Fruit fly (Drosophila melanogaster) whole organism, embryonic: Measurements from ENCODE around the gene SIDL.

Experiments
- B-H1 ChIP-seq: fragments of 200-800 bp; sonication (Bioruptor generic); IDR thresholded peaks from 3 replicates; pipeline ENCODE4 v1.3.6; 2022; ENCODE audit warnings: missing biosample characterization, missing genetic modification characterization
- CG10366 ChIP-seq: fragments of 200-800 bp; sonication (Bioruptor generic); IDR thresholded peaks from 2 replicates; pipeline ENCODE4 v1.3.6; 2022; ENCODE audit warnings: missing biosample characterization, missing genetic modification characterization
- CG10462 ChIP-seq: fragments of 200-800 bp; sonication (Bioruptor generic); optimal IDR thresholded peaks from 2 replicates; lab custom pipeline; 2016; ENCODE audit warnings: missing biosample characterization, missing genetic modification characterization
- CG12104 ChIP-seq: fragments of 200-800 bp; sonication (Bioruptor generic); optimal IDR thresholded peaks from 3 replicates; lab custom pipeline; 2016; ENCODE audit warnings: missing biosample characterization, missing genetic modification characterization
- CG12155 ChIP-seq: fragments of 200-800 bp; sonication (Bioruptor generic); optimal IDR thresholded peaks from 3 replicates; lab custom pipeline; 2016; ENCODE audit warnings: missing biosample characterization, missing genetic modification characterization
- CG12744 ChIP-seq: fragments of 200-800 bp; sonication (Bioruptor generic); optimal IDR thresholded peaks from 2 replicates; lab custom pipeline; 2016; ENCODE audit warnings: missing biosample characterization, missing genetic modification characterization
- CG14014 ChIP-seq: fragments of 200-800 bp; sonication (Bioruptor generic); IDR thresholded peaks from 2 replicates; pipeline ENCODE4 v1.3.6; 2022; ENCODE audit warnings: missing biosample characterization, missing genetic modification characterization
- CG18599 ChIP-seq: fragments of 200-800 bp; sonication (Bioruptor generic); optimal IDR thresholded peaks from 3 replicates; lab custom pipeline; 2017; ENCODE audit warnings: missing biosample characterization, missing genetic modification characterization, mild to moderate bottlenecking, moderate library complexity, missing genetic modification reagents
- CG31441 ChIP-seq: fragments of 200-800 bp; sonication (Bioruptor generic); IDR thresholded peaks from 2 replicates; pipeline ENCODE4 v1.3.6; 2022; ENCODE audit warnings: missing biosample characterization, missing genetic modification characterization
- CG7271 ChIP-seq: fragments of 200-800 bp; sonication (Bioruptor generic); optimal IDR thresholded peaks from 2 replicates; lab custom pipeline; 2018; ENCODE audit warnings: missing biosample characterization, mild to moderate bottlenecking, missing genetic modification characterization, moderate library complexity
- CG8281 ChIP-seq: fragments of 200-800 bp; sonication (Bioruptor generic); optimal IDR thresholded peaks from 2 replicates; lab custom pipeline; 2018; ENCODE audit warnings: missing biosample characterization, mild to moderate bottlenecking, missing genetic modification characterization, moderate library complexity
- CG8388 ChIP-seq: fragments of 200-800 bp; sonication (Bioruptor generic); optimal IDR thresholded peaks from 2 replicates; lab custom pipeline; 2019; ENCODE audit warnings: missing biosample characterization, mild to moderate bottlenecking, missing genetic modification characterization, moderate library complexity
- CG8765 ChIP-seq: fragments of 200-800 bp; sonication (Bioruptor generic); IDR thresholded peaks from 2 replicates; pipeline ENCODE4 v1.3.6; 2022; ENCODE audit warnings: missing biosample characterization, missing genetic modification characterization
- CG8924 ChIP-seq: fragments of 200-800 bp; optimal IDR thresholded peaks from 3 replicates; lab custom pipeline; 2019; ENCODE audit warnings: missing biosample characterization, mild to moderate bottlenecking, missing genetic modification characterization, moderate library complexity
- CG9727 ChIP-seq: fragments of 200-800 bp; sonication (Bioruptor generic); optimal IDR thresholded peaks from 3 replicates; lab custom pipeline; 2017; ENCODE audit warnings: missing biosample characterization, mild to moderate bottlenecking, missing genetic modification characterization
- CG9797 ChIP-seq: fragments of 200-800 bp; sonication (Bioruptor generic); optimal IDR thresholded peaks from 3 replicates; lab custom pipeline; 2018; ENCODE audit warnings: missing biosample characterization, mild to moderate bottlenecking, missing genetic modification characterization
- CHES-1-like ChIP-seq: fragments of 200-800 bp; sonication (Bioruptor generic); optimal IDR thresholded peaks from 2 replicates; lab custom pipeline; 2016; ENCODE audit warnings: missing biosample characterization, missing genetic modification characterization
- Drgx ChIP-seq: fragments of 200-800 bp; sonication (Bioruptor generic); IDR thresholded peaks from 2 replicates; pipeline ENCODE4 v1.3.6; 2022; ENCODE audit warnings: missing biosample characterization, missing genetic modification characterization
- ERR ChIP-seq: fragments of 200-800 bp; sonication (Bioruptor generic); optimal IDR thresholded peaks from 2 replicates; lab custom pipeline; 2016; ENCODE audit warnings: missing biosample characterization, missing genetic modification characterization
- Elba2 ChIP-seq: fragments of 200-800 bp; sonication (Bioruptor generic); optimal IDR thresholded peaks from 3 replicates; lab custom pipeline; 2016; ENCODE audit warnings: missing biosample characterization, missing genetic modification characterization
- Ets65A ChIP-seq: fragments of 200-800 bp; sonication (Bioruptor generic); peaks from one replicate; lab custom pipeline; 2016; ENCODE audit warnings: missing biosample characterization, missing genetic modification characterization
- NC2β ChIP-seq: fragments of 200-800 bp; sonication (Bioruptor generic); optimal IDR thresholded peaks from 2 replicates; lab custom pipeline; 2016; ENCODE audit warnings: missing biosample characterization, missing genetic modification characterization
- Nf-YC ChIP-seq: fragments of 200-800 bp; optimal IDR thresholded peaks from 3 replicates; lab custom pipeline; 2019; ENCODE audit warnings: missing biosample characterization, mild to moderate bottlenecking, missing genetic modification characterization, moderate library complexity
- Oaz ChIP-seq: fragments of 200-800 bp; sonication (Bioruptor generic); IDR thresholded peaks from 2 replicates; pipeline ENCODE4 v1.3.6; 2022; ENCODE audit warnings: missing biosample characterization, missing genetic modification characterization
- Pdp1 ChIP-seq, 2 experiments: fragments of 200-800 bp; sonication (Bioruptor generic); optimal IDR thresholded peaks; 3 replicates each; lab custom pipeline; 2016; ENCODE audit warnings: missing biosample characterization in 2 of 2, missing genetic modification characterization in 2 of 2, mild to moderate bottlenecking in 1 of 2, moderate library complexity in 1 of 2
- Ravus ChIP-seq: fragments of 200-800 bp; sonication (Bioruptor generic); IDR thresholded peaks from 2 replicates; pipeline ENCODE4 v1.3.6; 2022; ENCODE audit warnings: missing biosample characterization, missing genetic modification characterization
- Rfx ChIP-seq: fragments of 200-800 bp; sonication (Bioruptor generic); IDR thresholded peaks from 2 replicates; pipeline ENCODE4 v1.3.6; 2022; ENCODE audit warnings: missing biosample characterization, missing genetic modification characterization
- Vsx1 ChIP-seq: fragments of 200-800 bp; sonication (Bioruptor generic); optimal IDR thresholded peaks from 2 replicates; lab custom pipeline; 2017; ENCODE audit warnings: missing biosample characterization, mild to moderate bottlenecking, missing genetic modification characterization, missing genetic modification reagents
- amos ChIP-seq: fragments of 200-800 bp; sonication (Bioruptor generic); IDR thresholded peaks from 2 replicates; pipeline ENCODE4 v1.3.6; 2022; ENCODE audit warnings: missing biosample characterization, missing genetic modification characterization; ENCODE audit not compliant: partially characterized antibody
- ato ChIP-seq: fragments of 200-800 bp; sonication (Bioruptor generic); IDR thresholded peaks from 2 replicates; pipeline ENCODE4 v1.3.6; 2022; ENCODE audit warnings: missing biosample characterization, missing genetic modification characterization; ENCODE audit not compliant: partially characterized antibody
- bigmax ChIP-seq: fragments of 200-800 bp; sonication (Bioruptor generic); optimal IDR thresholded peaks from 2 replicates; lab custom pipeline; 2018; ENCODE audit warnings: missing biosample characterization, mild to moderate bottlenecking, missing genetic modification characterization
- chinmo ChIP-seq: fragments of 200-800 bp; sonication (Bioruptor generic); IDR thresholded peaks from 4 replicates; pipeline ENCODE4 v1.3.6; 2022; ENCODE audit warnings: missing biosample characterization, missing genetic modification characterization; ENCODE audit not compliant: partially characterized antibody
- croc ChIP-seq: fragments of 200-800 bp; sonication (Bioruptor generic); conservative IDR thresholded peaks from 3 replicates; pipeline ENCODE4 v1.3.6; 2022; ENCODE audit warnings: missing biosample characterization, missing genetic modification characterization
- dimm ChIP-seq: fragments of 200-800 bp; sonication (Bioruptor generic); IDR thresholded peaks from 2 replicates; pipeline ENCODE4 v1.3.6; 2022; ENCODE audit warnings: missing biosample characterization, missing genetic modification characterization
- eve ChIP-seq, 2 experiments: fragments of >200 bp; optimal IDR thresholded peaks; 2 replicates each; lab custom pipeline; 2017; ENCODE audit warnings: missing biosample characterization in 2 of 2, missing genetic modification characterization in 2 of 2
- fd96Cb ChIP-seq: fragments of 200-800 bp; sonication (Bioruptor generic); optimal IDR thresholded peaks from 2 replicates; lab custom pipeline; 2018; ENCODE audit warnings: missing biosample characterization, mild to moderate bottlenecking, missing genetic modification characterization, moderate library complexity
- ftz-f1 ChIP-seq: fragments of 200-800 bp; sonication (Bioruptor generic); optimal IDR thresholded peaks from 2 replicates; lab custom pipeline; 2016; ENCODE audit warnings: missing biosample characterization, missing genetic modification characterization
- gcm2 ChIP-seq: fragments of 200-800 bp; sonication (Bioruptor generic); optimal IDR thresholded peaks from 2 replicates; lab custom pipeline; 2016; ENCODE audit warnings: missing biosample characterization, missing genetic modification characterization
- grau ChIP-seq: fragments of 200-800 bp; optimal IDR thresholded peaks from 3 replicates; lab custom pipeline; 2019; ENCODE audit warnings: missing biosample characterization, mild to moderate bottlenecking, missing genetic modification characterization, moderate library complexity
- lab ChIP-seq: fragments of 200-800 bp; sonication (Bioruptor generic); optimal IDR thresholded peaks from 3 replicates; lab custom pipeline; 2017; ENCODE audit warnings: missing biosample characterization, missing genetic modification characterization, mild to moderate bottlenecking, moderate library complexity, missing genetic modification reagents
- nerfin-2 ChIP-seq: fragments of 200-800 bp; sonication (Bioruptor generic); IDR thresholded peaks from 2 replicates; pipeline ENCODE4 v1.3.6; 2022; ENCODE audit warnings: missing biosample characterization, missing genetic modification characterization; ENCODE audit not compliant: partially characterized antibody
- oc ChIP-seq: fragments of 200-800 bp; sonication (Bioruptor generic); optimal IDR thresholded peaks from 2 replicates; lab custom pipeline; 2018; ENCODE audit warnings: missing biosample characterization, mild to moderate bottlenecking, missing genetic modification characterization, moderate library complexity
- odd ChIP-seq: fragments of 200-800 bp; sonication (Bioruptor generic); optimal IDR thresholded peaks from 2 replicates; lab custom pipeline; 2017; ENCODE audit warnings: missing biosample characterization, mild to moderate bottlenecking, missing genetic modification characterization
- pb ChIP-seq: fragments of 200-800 bp; sonication (Bioruptor generic); optimal IDR thresholded peaks from 3 replicates; lab custom pipeline; 2016; ENCODE audit warnings: missing biosample characterization, missing genetic modification characterization
- repo ChIP-seq: fragments of 200-800 bp; sonication (Bioruptor generic); optimal IDR thresholded peaks from 2 replicates; lab custom pipeline; 2016; ENCODE audit warnings: missing biosample characterization, missing genetic modification characterization
- salm ChIP-seq: fragments of 200-800 bp; sonication (Bioruptor generic); optimal IDR thresholded peaks from 2 replicates; lab custom pipeline; 2018; ENCODE audit warnings: missing biosample characterization, mild to moderate bottlenecking, missing genetic modification characterization
- shn ChIP-seq: fragments of 200-800 bp; sonication (Bioruptor generic); optimal IDR thresholded peaks from 3 replicates; lab custom pipeline; 2016; ENCODE audit warnings: missing biosample characterization, missing genetic modification characterization
- so ChIP-seq: fragments of 200-800 bp; sonication (Bioruptor generic); IDR thresholded peaks from 3 replicates; pipeline ENCODE4 v1.3.6; 2022; ENCODE audit warnings: missing biosample characterization, missing genetic modification characterization
- stc ChIP-seq: fragments of 200-800 bp; sonication (Bioruptor generic); IDR thresholded peaks from 2 replicates; pipeline ENCODE4 v1.3.6; 2022; ENCODE audit warnings: missing biosample characterization, missing genetic modification characterization
- tio ChIP-seq: fragments of 200-800 bp; sonication (Bioruptor generic); optimal IDR thresholded peaks from 2 replicates; lab custom pipeline; 2017; ENCODE audit warnings: missing biosample characterization, missing genetic modification characterization, inconsistent platforms
- zen ChIP-seq: fragments of 200-800 bp; sonication (Bioruptor generic); optimal IDR thresholded peaks from 3 replicates; lab custom pipeline; 2018; ENCODE audit warnings: missing biosample characterization, mild to moderate bottlenecking, missing genetic modification characterization, moderate library complexity

Gene SIDL

dm6 chr3R:15213362-15213989, 5.2 kb downstream of the SIDL start, which contains the start of the genes CG6654 and CG4210 (continued):
- TF ChIP-seq ato (GFP tag; lab: Robert Waterston, UW) (no peak), stc (GFP tag; lab: Robert Waterston, UW) (no peak), amos (peak; percentile 49), CG9797 (GFP tag; lab: Kevin White, UChicago) (peak; percentile 84), chinmo (GFP tag; lab: Robert Waterston, UW) (0 out of 4 replicates have a peak, but pooled peaks have one; percentile 17), shn (GFP tag; lab: Kevin White, UChicago) (no peak), B-H1 (GFP tag; lab: Robert Waterston, UW) (no peak), Oaz (GFP tag; lab: Robert Waterston, UW) (no peak), CG7271 (tag; lab: Kevin White, UChicago) (no peak), so (GFP tag; lab: Robert Waterston, UW) (no peak), CG8765 (GFP tag; lab: Robert Waterston, UW) (no peak), gcm2 (no peak), NC2β (GFP tag; lab: Kevin White, UChicago) (no peak), Drgx (no peak), eve (GFP tag; optimal IDR thresholded peaks at IDR 0.05; lab: Kevin White, UChicago) (no peak), Ravus (GFP tag; lab: Robert Waterston, UW) (no peak), CG18599 (no peak), ERR (GFP tag; lab: Kevin White, UChicago) (no peak), CG14014 (GFP tag; lab: Robert Waterston, UW) (no peak), grau (tag; lab: Kevin White, UChicago) (peak; percentile 36), croc (GFP tag; lab: Robert Waterston, UW) (no peak), Rfx (no peak), CHES-1-like (no peak), Nf-YC (peak; percentile 44), CG8924 (tag; lab: Kevin White, UChicago) (peak; percentile 6), repo (GFP tag; lab: Kevin White, UChicago) (no peak), nerfin-2 (GFP tag; lab: Robert Waterston, UW) (no peak), salm (no peak), CG12104 (GFP tag; lab: Kevin White, UChicago) (peak; percentile 23), odd (GFP tag; lab: Kevin White, UChicago) (no peak), CG31441 (peak; percentile 64), Ets65A (GFP tag; lab: Kevin White, UChicago) (no peak), CG8281 (tag; lab: Kevin White, UChicago) (no peak), fd96Cb (tag; lab: Kevin White, UChicago) (no peak), CG10366 (no peak), CG12155 (GFP tag; lab: Kevin White, UChicago) (peak; percentile 21), tio (GFP tag; lab: Kevin White, UChicago) (no peak), dimm (GFP tag; lab: Robert Waterston, UW) (no peak), ftz-f1 (peak; percentile 38), zen (tag; lab: Kevin White, UChicago) (peak; percentile 36), Elba2 (GFP tag; lab: Kevin White, UChicago) (peak; percentile 60), oc (tag; lab: Kevin White, UChicago) (no peak), CG12744 (no peak), CG10462 (no peak), Pdp1 (GFP tag; optimal IDR thresholded peaks at IDR 0.05; lab: Kevin White, UChicago) (peak in 1 of 2 experiments; percentile 63), CG8388 (GFP tag; lab: Kevin White, UChicago) (no peak), bigmax (GFP tag; lab: Kevin White, UChicago) (no peak), CG9727 (GFP tag; lab: Kevin White, UChicago) (peak; percentile 1), Vsx1 (GFP tag; lab: Kevin White, UChicago) (no peak), pb (GFP tag; lab: Kevin White, UChicago) (no peak), lab (GFP tag; lab: Kevin White, UChicago) (no peak)
